Worm (Caenorhabditis elegans): ENCODE results near the gene dop-3.

DNA sequence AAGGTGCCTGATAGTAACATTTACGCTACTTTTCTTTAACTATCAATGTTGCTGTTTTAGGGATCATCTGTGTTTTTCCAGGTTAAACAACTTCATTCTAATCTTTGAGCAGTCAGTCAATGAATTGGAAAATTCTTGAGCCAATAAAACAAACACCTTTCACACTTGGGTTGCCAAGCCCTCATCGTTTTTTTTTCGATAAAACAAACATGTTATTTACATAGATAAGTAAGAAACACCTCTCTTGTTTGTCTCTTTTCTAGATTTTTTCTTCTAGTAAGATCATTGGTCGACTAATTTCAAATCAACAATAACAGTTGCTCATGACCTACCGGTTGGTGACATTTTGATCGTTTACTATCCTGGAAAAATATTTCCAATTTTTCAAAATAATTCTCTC, 32.4 kb upstream of the dop-3 start:
- TF ChIP-seq dao-5 (tag; optimal IDR thresholded peaks at IDR 0.05) (no peak), him-1 (tag; optimal IDR thresholded peaks at IDR 0.05) (no peak), W03F9.2 (tag; optimal IDR thresholded peaks at IDR 0.05) (no peak)
